Worm (Caenorhabditis elegans) whole organism, L2 larva: ENCODE measurements around the gene grl-15.

ENCODE experiments used
- C34F6.9 ChIP-seq: fragments of 150-350 bp; optimal IDR thresholded peaks from 2 replicates; lab custom pipeline; 2014; ENCODE audit warnings: missing biosample characterization, missing genetic modification characterization
- F13H6.1 ChIP-seq: sonication (generic microtip); optimal IDR thresholded peaks from 2 replicates; lab custom pipeline; 2016; ENCODE audit warnings: missing genetic modification characterization, missing compliant biosample characterization
- R02D3.7 ChIP-seq: fragments of 150-350 bp; optimal IDR thresholded peaks from 2 replicates; lab custom pipeline; 2014; ENCODE audit warnings: missing biosample characterization, missing genetic modification characterization
- Y55F3AM.14 ChIP-seq: fragments of 200-800 bp; sonication (Bioruptor generic); optimal IDR thresholded peaks from 2 replicates; lab custom pipeline; 2018; ENCODE audit warnings: mild to moderate bottlenecking, missing genetic modification characterization, missing compliant biosample characterization
- alr-1 ChIP-seq: fragments of 150-350 bp; optimal IDR thresholded peaks from 2 replicates; lab custom pipeline; 2014; ENCODE audit warnings: missing biosample characterization, missing genetic modification characterization
- ama-1 ChIP-seq: fragments of 150-350 bp; optimal IDR thresholded peaks from 2 replicates; lab custom pipeline; 2018; ENCODE audit warnings: inconsistent platforms
- blmp-1 ChIP-seq: sonication (generic microtip); optimal IDR thresholded peaks from 2 replicates; lab custom pipeline; 2017; ENCODE audit warnings: missing genetic modification characterization, mild to moderate bottlenecking, missing compliant biosample characterization, antibody characterized with exemption, moderate library complexity; ENCODE audit not compliant: insufficient read depth
- ceh-82 ChIP-seq: fragments of 150-350 bp; optimal IDR thresholded peaks from 2 replicates; lab custom pipeline; 2014; ENCODE audit warnings: missing biosample characterization, missing genetic modification characterization
- crh-2 ChIP-seq: sonication (generic microtip); optimal IDR thresholded peaks from 2 replicates; lab custom pipeline; 2017; ENCODE audit warnings: missing biosample characterization, missing genetic modification characterization
- dmd-4 ChIP-seq: sonication (generic microtip); optimal IDR thresholded peaks from 2 replicates; lab custom pipeline; 2017; ENCODE audit warnings: missing biosample characterization, missing genetic modification characterization
- egl-27 ChIP-seq: sonication (generic microtip); optimal IDR thresholded peaks from 3 replicates; lab custom pipeline; 2017; ENCODE audit warnings: missing biosample characterization, missing genetic modification reagents, missing genetic modification characterization
- elt-1 ChIP-seq: fragments of 150-350 bp; optimal IDR thresholded peaks from 2 replicates; lab custom pipeline; 2014; ENCODE audit warnings: missing biosample characterization, missing genetic modification characterization
- fos-1 ChIP-seq: fragments of 150-350 bp; optimal IDR thresholded peaks from 2 replicates; lab custom pipeline; 2014; ENCODE audit warnings: missing biosample characterization, missing genetic modification characterization
- gmeb-1 ChIP-seq: fragments of 150-350 bp; optimal IDR thresholded peaks from 2 replicates; lab custom pipeline; 2014; ENCODE audit warnings: missing biosample characterization, missing genetic modification characterization
- lin-11 ChIP-seq: fragments of 150-350 bp; sonication (generic microtip); optimal IDR thresholded peaks from 2 replicates; lab custom pipeline; 2014; ENCODE audit warnings: missing biosample characterization, missing genetic modification characterization, inconsistent platforms, mixed read lengths
- lin-13 ChIP-seq: fragments of 150-350 bp; optimal IDR thresholded peaks from 2 replicates; lab custom pipeline; 2014; ENCODE audit warnings: missing biosample characterization, missing genetic modification reagents, missing genetic modification characterization
- lsy-2 ChIP-seq, 2 experiments: fragments of 150-350 bp in 1 of 2; sonication (generic microtip) in 1 of 2; optimal IDR thresholded peaks; 2 replicates each; lab custom pipeline; 2014 to 2017; ENCODE audit warnings: missing biosample characterization in 2 of 2, missing genetic modification characterization in 2 of 2
- mab-5 ChIP-seq: fragments of 150-350 bp; optimal IDR thresholded peaks from 2 replicates; lab custom pipeline; 2014; ENCODE audit warnings: missing biosample characterization, missing genetic modification characterization
- mbf-1 ChIP-seq: sonication (generic microtip); optimal IDR thresholded peaks from 2 replicates; lab custom pipeline; 2017; ENCODE audit warnings: missing biosample characterization, missing genetic modification characterization
- mdl-1 ChIP-seq, 2 experiments: fragments of 150-350 bp in 1 of 2; sonication (generic microtip) in 1 of 2; optimal IDR thresholded peaks; 2 replicates each; lab custom pipeline; 2017; ENCODE audit warnings: missing biosample characterization in 2 of 2, missing genetic modification characterization in 2 of 2
- nhr-10 ChIP-seq: sonication (generic microtip); optimal IDR thresholded peaks from 2 replicates; lab custom pipeline; 2017; ENCODE audit warnings: missing biosample characterization, missing genetic modification characterization
- nhr-11 ChIP-seq: fragments of 150-350 bp; optimal IDR thresholded peaks from 2 replicates; lab custom pipeline; 2014; ENCODE audit warnings: missing biosample characterization, missing genetic modification characterization
- nhr-12 ChIP-seq: fragments of 150-350 bp; optimal IDR thresholded peaks from 2 replicates; lab custom pipeline; 2014; ENCODE audit warnings: missing biosample characterization, missing genetic modification characterization
- nhr-23 ChIP-seq: fragments of 150-350 bp; optimal IDR thresholded peaks from 2 replicates; lab custom pipeline; 2014; ENCODE audit warnings: missing biosample characterization, missing genetic modification reagents, missing genetic modification characterization
- nhr-25 ChIP-seq: fragments of 150-350 bp; sonication (generic microtip); optimal IDR thresholded peaks from 3 replicates; lab custom pipeline; 2014; ENCODE audit warnings: missing biosample characterization, missing genetic modification characterization
- nhr-77 ChIP-seq: fragments of 150-350 bp; optimal IDR thresholded peaks from 2 replicates; lab custom pipeline; 2014; ENCODE audit warnings: missing biosample characterization, missing genetic modification characterization
- peb-1 ChIP-seq: fragments of 150-350 bp; optimal IDR thresholded peaks from 2 replicates; lab custom pipeline; 2014; ENCODE audit warnings: missing biosample characterization, missing genetic modification characterization
- sem-4 ChIP-seq: fragments of 150-350 bp; optimal IDR thresholded peaks from 2 replicates; lab custom pipeline; 2014; ENCODE audit warnings: missing biosample characterization, missing genetic modification reagents, missing genetic modification characterization
- skn-1 ChIP-seq: sonication (generic microtip); optimal IDR thresholded peaks from 2 replicates; lab custom pipeline; 2017; ENCODE audit warnings: missing biosample characterization, missing genetic modification characterization
- sma-3 ChIP-seq: sonication (generic microtip); optimal IDR thresholded peaks from 2 replicates; lab custom pipeline; 2016; ENCODE audit warnings: missing genetic modification reagents, missing genetic modification characterization, missing compliant biosample characterization
- snpc-4 ChIP-seq: fragments of 150-350 bp; optimal IDR thresholded peaks from 2 replicates; lab custom pipeline; 2014; ENCODE audit warnings: missing biosample characterization, missing genetic modification characterization
- unc-39 ChIP-seq: fragments of 150-350 bp; optimal IDR thresholded peaks from 2 replicates; lab custom pipeline; 2014; ENCODE audit warnings: missing biosample characterization, missing genetic modification characterization
- unc-55 ChIP-seq: fragments of 150-350 bp; sonication (generic microtip); optimal IDR thresholded peaks from 3 replicates; lab custom pipeline; 2014; ENCODE audit warnings: missing biosample characterization, missing genetic modification reagents, missing genetic modification characterization
- ztf-1 ChIP-seq: fragments of 200-800 bp; sonication (Bioruptor generic); conservative IDR thresholded peaks from 2 replicates; pipeline ENCODE4 v1.3.6; 2022; ENCODE audit warnings: missing genetic modification characterization, missing compliant biosample characterization
- ztf-11 ChIP-seq: sonication (generic microtip); optimal IDR thresholded peaks from 2 replicates; lab custom pipeline; 2017; ENCODE audit warnings: missing biosample characterization, missing genetic modification characterization
- ztf-4 ChIP-seq: fragments of 150-350 bp; optimal IDR thresholded peaks from 2 replicates; lab custom pipeline; 2014; ENCODE audit warnings: missing biosample characterization, missing genetic modification characterization

grl-15 gene

DNA sequence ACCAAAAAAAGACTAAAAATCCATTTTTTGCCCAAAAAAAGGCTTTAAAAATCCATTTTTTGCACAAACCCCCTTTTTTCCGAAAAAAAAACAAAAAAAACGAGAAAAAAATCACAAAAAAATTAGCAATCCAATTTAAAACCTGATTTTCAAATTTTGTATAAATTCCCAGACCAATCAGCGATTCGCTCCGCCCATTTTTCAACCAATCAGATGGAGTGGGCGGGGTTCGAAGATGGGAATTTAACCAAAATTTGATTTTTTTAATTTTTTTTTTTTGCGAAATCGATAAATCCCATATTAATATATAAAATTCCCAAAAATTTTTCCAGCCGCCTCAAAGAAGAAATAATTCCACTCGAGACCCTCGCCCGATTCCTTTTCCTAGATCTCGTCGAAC is 14.4 kb downstream of the grl-15 start:
- TF ChIP-seq nhr-10 (no peak), nhr-25 (tag; lab: Kevin White, UChicago) (no peak), lin-13 (no peak), nhr-11 (no peak), ceh-82 (tag; lab: Kevin White, UChicago) (no peak), mdl-1 (tag; optimal IDR thresholded peaks at IDR 0.05; lab: Kevin White, UChicago) (no peak), ztf-1 (GFP tag; lab: Robert Waterston, UW) (no peak), unc-39 (tag; lab: Kevin White, UChicago) (no peak), ama-1 (lab: Kevin White, UChicago) (no peak), nhr-23 (tag; lab: Kevin White, UChicago) (no peak), ztf-4 (no peak), sem-4 (tag; lab: Kevin White, UChicago) (no peak), mab-5 (tag; lab: Kevin White, UChicago) (no peak), dmd-4 (no peak), F13H6.1 (tag; lab: Kevin White, UChicago) (no peak), Y55F3AM.14 (no peak), skn-1 (no peak), lin-11 (tag; lab: Kevin White, UChicago) (no peak)

DNA sequence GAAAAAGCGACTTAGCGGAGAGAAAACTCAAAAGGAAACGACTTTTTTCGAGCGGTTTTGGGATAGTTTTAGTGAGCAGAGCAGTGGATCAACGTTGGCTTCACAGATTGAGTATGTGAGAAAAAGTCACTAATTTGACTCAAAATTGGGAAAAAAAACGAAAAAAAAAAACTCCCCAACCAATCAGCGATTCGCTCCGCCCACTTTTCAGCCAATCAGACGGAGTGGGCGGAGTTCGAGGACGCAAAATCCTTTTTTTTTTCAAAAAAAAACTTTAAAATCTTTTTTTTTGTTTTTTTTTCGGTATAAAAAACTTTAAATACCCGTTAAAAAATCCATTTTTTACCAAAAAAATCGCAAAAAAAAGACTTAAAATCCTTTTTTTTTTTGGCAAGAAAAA is 15.0 kb downstream of the grl-15 start:
- TF ChIP-seq nhr-11 (no peak), mbf-1 (no peak), nhr-77 (tag; lab: Kevin White, UChicago) (no peak), mab-5 (tag; lab: Kevin White, UChicago) (no peak), ztf-11 (tag; lab: Kevin White, UChicago) (no peak), ama-1 (lab: Kevin White, UChicago) (no peak), dmd-4 (no peak), nhr-23 (tag; lab: Kevin White, UChicago) (no peak)

DNA sequence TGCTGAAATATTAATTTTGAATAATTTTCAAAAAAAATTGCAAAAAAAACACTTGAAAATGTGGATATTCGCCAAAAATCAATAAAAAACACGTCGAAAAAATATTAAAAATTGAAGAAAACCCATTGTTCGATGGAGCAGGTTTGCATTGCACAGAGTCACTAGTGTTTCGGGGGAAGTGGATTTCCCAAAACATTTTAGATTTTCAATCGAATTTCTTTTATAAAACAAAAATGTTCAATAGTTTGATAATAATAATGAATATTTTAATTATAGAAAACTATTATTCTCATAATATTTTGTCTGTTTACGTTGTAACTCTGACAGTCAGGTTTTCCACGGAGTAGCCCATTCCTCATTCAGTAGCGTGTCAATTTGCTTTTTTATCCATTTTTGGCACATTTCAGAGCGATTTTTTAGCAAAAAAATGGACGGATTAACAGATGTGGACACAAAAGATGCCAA is 17.1 kb downstream of the grl-15 start, which contains the start of the genes gex-4 and gphr-1:
Gene gex-4 (minus strand): TSS at position 2 of the 465 bp plus-strand sequence.
Gene gphr-1 (plus strand): TSS at position 415 of the 465 bp plus-strand sequence.
- TF ChIP-seq C34F6.9 (tag; lab: Kevin White, UChicago), result peak; percentile 67
- TF ChIP-seq nhr-25 (tag; lab: Kevin White, UChicago), result peak; percentile 5
- peak; percentile 57 for TF ChIP-seq lin-13
- TF ChIP-seq unc-39 (tag; lab: Kevin White, UChicago), result no peak
- peak; percentile 33 for TF ChIP-seq F13H6.1 (tag; lab: Kevin White, UChicago)
- peak; percentile 76 for TF ChIP-seq sem-4 (tag; lab: Kevin White, UChicago)
- no peak for TF ChIP-seq alr-1 (tag; lab: Kevin White, UChicago)
- peak; percentile 29 for TF ChIP-seq crh-2 (tag; lab: Kevin White, UChicago)
- TF ChIP-seq egl-27 (tag; lab: Kevin White, UChicago), result no peak
- TF ChIP-seq sma-3 (GFP tag; lab: Kevin White, UChicago), result peak; percentile 52
- TF ChIP-seq lsy-2 (tag; optimal IDR thresholded peaks at IDR 0.05; lab: Kevin White, UChicago), result peak in 1 of 2 experiments; percentile 76
- no peak for TF ChIP-seq nhr-12 (tag; lab: Kevin White, UChicago)
- peak; percentile 53 for TF ChIP-seq snpc-4 (tag; lab: Kevin White, UChicago)
- TF ChIP-seq fos-1 (tag; lab: Kevin White, UChicago), result peak; percentile 41
- TF ChIP-seq elt-1 (tag; lab: Kevin White, UChicago), result no peak
- no peak for TF ChIP-seq peb-1
- TF ChIP-seq gmeb-1, result peak; percentile 48
- TF ChIP-seq unc-55 (GFP tag; lab: Kevin White, UChicago), result peak; percentile 69
- TF ChIP-seq R02D3.7 (tag; lab: Kevin White, UChicago), result no peak

ce11 chrIII:12218078-12218477 is 17.7 kb downstream of the grl-15 start:
- TF ChIP-seq mdl-1 (tag; optimal IDR thresholded peaks at IDR 0.05; lab: Kevin White, UChicago) (no peak), ama-1 (lab: Kevin White, UChicago) (no peak), blmp-1 (tag; lab: Kevin White, UChicago) (no peak), nhr-12 (tag; lab: Kevin White, UChicago) (no peak), nhr-77 (tag; lab: Kevin White, UChicago) (no peak), F13H6.1 (tag; lab: Kevin White, UChicago) (no peak), lin-13 (no peak), lin-11 (tag; lab: Kevin White, UChicago) (no peak), sma-3 (GFP tag; lab: Kevin White, UChicago) (no peak), skn-1 (no peak)
